Fruit fly (Drosophila melanogaster) whole organism, prepupa: ENCODE data around the gene Pex2.

Source experiments
- Blimp-1 ChIP-seq: fragments of 200-800 bp; sonication (Bioruptor generic); optimal IDR thresholded peaks from 3 replicates; lab custom pipeline; 2017; ENCODE audit warnings: missing biosample characterization, missing genetic modification characterization, mild to moderate bottlenecking, moderate library complexity, missing genetic modification reagents
- CG10631 ChIP-seq: fragments of 200-800 bp; sonication (Bioruptor generic); optimal IDR thresholded peaks from 2 replicates; lab custom pipeline; 2016; ENCODE audit warnings: missing biosample characterization, missing genetic modification characterization
- CG11294 ChIP-seq: fragments of 200-800 bp; sonication (Bioruptor generic); IDR thresholded peaks from 2 replicates; pipeline ENCODE4 v1.3.6; 2022; ENCODE audit warnings: missing biosample characterization, missing genetic modification characterization
- CG11762 ChIP-seq: fragments of 200-800 bp; sonication (Bioruptor generic); optimal IDR thresholded peaks from 3 replicates; lab custom pipeline; 2016; ENCODE audit warnings: missing biosample characterization, missing genetic modification characterization; ENCODE audit not compliant: insufficient read depth
- CG15336 ChIP-seq: fragments of 200-800 bp; sonication (Bioruptor generic); IDR thresholded peaks from 2 replicates; pipeline ENCODE4 v1.3.6; 2022; ENCODE audit warnings: missing biosample characterization, missing genetic modification characterization
- CG1621 ChIP-seq: fragments of 200-800 bp; sonication (Bioruptor generic); optimal IDR thresholded peaks from 3 replicates; lab custom pipeline; 2018; ENCODE audit warnings: missing biosample characterization, mild to moderate bottlenecking, missing genetic modification characterization
- CG16779 ChIP-seq: fragments of 200-800 bp; sonication (Bioruptor generic); optimal IDR thresholded peaks from 3 replicates; lab custom pipeline; 2017; ENCODE audit warnings: missing biosample characterization, mild to moderate bottlenecking, missing genetic modification characterization
- CG31627 ChIP-seq: fragments of 200-800 bp; sonication (Bioruptor generic); optimal IDR thresholded peaks from 3 replicates; lab custom pipeline; 2016; ENCODE audit warnings: missing biosample characterization, missing genetic modification characterization
- CG32006 ChIP-seq: fragments of 200-800 bp; sonication (Bioruptor generic); optimal IDR thresholded peaks from 3 replicates; lab custom pipeline; 2017; ENCODE audit warnings: missing biosample characterization, mild to moderate bottlenecking, missing genetic modification characterization
- CG34406 ChIP-seq: fragments of 200-800 bp; sonication (Bioruptor generic); optimal IDR thresholded peaks from 3 replicates; lab custom pipeline; 2016; ENCODE audit warnings: missing biosample characterization, missing genetic modification characterization
- CG3919 ChIP-seq: fragments of 200-800 bp; sonication (Bioruptor generic); optimal IDR thresholded peaks from 3 replicates; lab custom pipeline; 2016; ENCODE audit warnings: missing biosample characterization, missing genetic modification characterization
- CG4318 ChIP-seq: fragments of 200-800 bp; sonication (Bioruptor generic); optimal IDR thresholded peaks from 3 replicates; lab custom pipeline; 2017; ENCODE audit warnings: missing biosample characterization, mild to moderate bottlenecking, missing genetic modification characterization
- CG6163 ChIP-seq: fragments of 200-800 bp; sonication (Bioruptor generic); IDR thresholded peaks from 3 replicates; pipeline ENCODE4 v1.3.6; 2022; ENCODE audit warnings: missing biosample characterization, missing genetic modification characterization
- CG6276 ChIP-seq: fragments of 200-800 bp; sonication (Bioruptor generic); optimal IDR thresholded peaks from 2 replicates; lab custom pipeline; 2017; ENCODE audit warnings: missing biosample characterization, mild to moderate bottlenecking, missing genetic modification characterization
- CG6854 ChIP-seq: fragments of 200-800 bp; sonication (Bioruptor generic); optimal IDR thresholded peaks from 2 replicates; lab custom pipeline; 2017; ENCODE audit warnings: missing biosample characterization, mild to moderate bottlenecking, missing genetic modification characterization
- CG7368 ChIP-seq: fragments of 200-800 bp; sonication (Bioruptor generic); optimal IDR thresholded peaks from 3 replicates; lab custom pipeline; 2016; ENCODE audit warnings: missing biosample characterization, missing genetic modification characterization
- CG8319 ChIP-seq: fragments of 200-800 bp; sonication (Bioruptor generic); optimal IDR thresholded peaks from 3 replicates; lab custom pipeline; 2016; ENCODE audit warnings: missing biosample characterization, missing genetic modification characterization
- CG8632 ChIP-seq: fragments of 200-800 bp; sonication (Bioruptor generic); optimal IDR thresholded peaks from 3 replicates; lab custom pipeline; 2016; ENCODE audit warnings: missing biosample characterization, missing genetic modification characterization
- CG9139 ChIP-seq: fragments of 200-800 bp; sonication (Bioruptor generic); optimal IDR thresholded peaks from 3 replicates; lab custom pipeline; 2017; ENCODE audit warnings: missing biosample characterization, mild to moderate bottlenecking, missing genetic modification characterization
- Eip93F ChIP-seq: fragments of 200-800 bp; sonication (Bioruptor generic); optimal IDR thresholded peaks from 2 replicates; lab custom pipeline; 2016; ENCODE audit warnings: missing biosample characterization, mild to moderate bottlenecking, missing genetic modification characterization
- Ets21C ChIP-seq: fragments of 200-800 bp; sonication (Bioruptor generic); optimal IDR thresholded peaks from 3 replicates; lab custom pipeline; 2016; ENCODE audit warnings: missing biosample characterization, missing genetic modification characterization
- Ets96B ChIP-seq: fragments of 200-800 bp; optimal IDR thresholded peaks from 2 replicates; lab custom pipeline; 2019; ENCODE audit warnings: missing biosample characterization, mild to moderate bottlenecking, missing genetic modification characterization, moderate library complexity
- Hr38 ChIP-seq: sonication (Bioruptor generic); optimal IDR thresholded peaks from 2 replicates; lab custom pipeline; 2016; ENCODE audit warnings: missing biosample characterization, missing genetic modification characterization
- Hr39 ChIP-seq: fragments of 200-800 bp; sonication (Bioruptor generic); optimal IDR thresholded peaks from 2 replicates; lab custom pipeline; 2016; ENCODE audit warnings: missing biosample characterization, missing genetic modification characterization
- Hr4 ChIP-seq: fragments of 200-800 bp; sonication (Bioruptor generic); optimal IDR thresholded peaks from 3 replicates; lab custom pipeline; 2016; ENCODE audit warnings: missing biosample characterization, missing genetic modification characterization
- Lpt ChIP-seq: fragments of 200-800 bp; sonication (Bioruptor generic); optimal IDR thresholded peaks from 3 replicates; lab custom pipeline; 2016; ENCODE audit warnings: missing biosample characterization, missing genetic modification characterization
- Met ChIP-seq: fragments of 200-800 bp; sonication (Bioruptor generic); optimal IDR thresholded peaks from 3 replicates; lab custom pipeline; 2016; ENCODE audit warnings: missing biosample characterization, missing genetic modification characterization
- OdsH ChIP-seq: fragments of 200-800 bp; sonication (Bioruptor generic); optimal IDR thresholded peaks from 3 replicates; lab custom pipeline; 2016; ENCODE audit warnings: missing biosample characterization, missing genetic modification characterization
- Smox ChIP-seq: fragments of 200-800 bp; sonication (Bioruptor generic); optimal IDR thresholded peaks from 3 replicates; lab custom pipeline; 2016; ENCODE audit warnings: missing biosample characterization, missing genetic modification characterization
- Sox102F ChIP-seq: fragments of 200-800 bp; sonication (Bioruptor generic); optimal IDR thresholded peaks from 2 replicates; lab custom pipeline; 2016; ENCODE audit warnings: missing biosample characterization, mild to moderate bottlenecking, missing genetic modification characterization
- Sox14 ChIP-seq: fragments of 200-800 bp; sonication (Bioruptor generic); optimal IDR thresholded peaks from 3 replicates; lab custom pipeline; 2016; ENCODE audit warnings: missing biosample characterization, missing genetic modification characterization
- Sox15 ChIP-seq: fragments of 200-800 bp; sonication (Bioruptor generic); optimal IDR thresholded peaks from 3 replicates; lab custom pipeline; 2016; ENCODE audit warnings: missing biosample characterization, missing genetic modification characterization
- achi ChIP-seq: fragments of 200-800 bp; sonication (Bioruptor generic); optimal IDR thresholded peaks from 3 replicates; lab custom pipeline; 2016; ENCODE audit warnings: missing biosample characterization, missing genetic modification characterization
- acj6 ChIP-seq: fragments of 200-800 bp; sonication (Bioruptor generic); optimal IDR thresholded peaks from 3 replicates; lab custom pipeline; 2016; ENCODE audit warnings: missing biosample characterization, missing genetic modification characterization
- dac ChIP-seq: fragments of 200-800 bp; sonication (Bioruptor generic); optimal IDR thresholded peaks from 2 replicates; lab custom pipeline; 2017; ENCODE audit warnings: missing biosample characterization, mild to moderate bottlenecking, missing genetic modification characterization
- eg ChIP-seq: fragments of 200-800 bp; sonication (Bioruptor generic); IDR thresholded peaks from 3 replicates; pipeline ENCODE4 v1.3.6; 2022; ENCODE audit warnings: missing biosample characterization, missing genetic modification characterization
- fd59A ChIP-seq: fragments of 200-800 bp; sonication (Bioruptor generic); optimal IDR thresholded peaks from 2 replicates; lab custom pipeline; 2017; ENCODE audit warnings: missing biosample characterization, mild to moderate bottlenecking, missing genetic modification characterization, missing genetic modification reagents
- fd85E ChIP-seq: fragments of 200-800 bp; sonication (Bioruptor generic); optimal IDR thresholded peaks from 3 replicates; lab custom pipeline; 2016; ENCODE audit warnings: missing biosample characterization, missing genetic modification characterization
- fkh ChIP-seq: fragments of 200-800 bp; sonication (Bioruptor generic); optimal IDR thresholded peaks from 3 replicates; lab custom pipeline; 2017; ENCODE audit warnings: missing biosample characterization, mild to moderate bottlenecking, missing genetic modification characterization, moderate library complexity
- lz ChIP-seq: fragments of 200-800 bp; sonication (Bioruptor generic); optimal IDR thresholded peaks from 3 replicates; lab custom pipeline; 2016; ENCODE audit warnings: missing biosample characterization, missing genetic modification characterization
- pdm3 ChIP-seq: fragments of 200-800 bp; sonication (Bioruptor generic); optimal IDR thresholded peaks from 3 replicates; lab custom pipeline; 2016; ENCODE audit warnings: missing biosample characterization, missing genetic modification characterization
- salr ChIP-seq, 2 experiments: fragments of 200-800 bp; sonication (Bioruptor generic); optimal IDR thresholded peaks; 3 replicates each; lab custom pipeline; 2016 to 2018; ENCODE audit warnings: missing biosample characterization in 2 of 2, missing genetic modification characterization in 2 of 2, mild to moderate bottlenecking in 1 of 2
- spab ChIP-seq: fragments of 200-800 bp; sonication (Bioruptor generic); optimal IDR thresholded peaks from 2 replicates; lab custom pipeline; 2017; ENCODE audit warnings: missing biosample characterization, mild to moderate bottlenecking, missing genetic modification characterization, missing genetic modification reagents
- topi ChIP-seq: fragments of 200-800 bp; sonication (Bioruptor generic); optimal IDR thresholded peaks from 3 replicates; lab custom pipeline; 2016; ENCODE audit warnings: missing biosample characterization, missing genetic modification characterization
- vri ChIP-seq: fragments of 200-800 bp; sonication (Bioruptor generic); optimal IDR thresholded peaks from 3 replicates; lab custom pipeline; 2016; ENCODE audit warnings: missing biosample characterization, mild to moderate bottlenecking, missing genetic modification characterization

Gene Pex2

dm6 chr3L:8334338-8334737 lies 4.5 kb upstream of the Pex2 start (continued):
- no peak for TF ChIP-seq vri (GFP tag; lab: Kevin White, UChicago)
- TF ChIP-seq topi (GFP tag; lab: Kevin White, UChicago): no peak

- no peak for TF ChIP-seq CG4318 (GFP tag; lab: Kevin White, UChicago)
- no peak for TF ChIP-seq CG11294 (GFP tag; lab: Robert Waterston, UW)
- no peak for TF ChIP-seq CG6163 (GFP tag; lab: Robert Waterston, UW)
- TF ChIP-seq CG3919: no peak
- TF ChIP-seq Blimp-1 (GFP tag; lab: Kevin White, UChicago): no peak
- peak; percentile 7 for TF ChIP-seq Lpt (GFP tag; lab: Kevin White, UChicago)
- peak; percentile 53 for TF ChIP-seq CG32006
- TF ChIP-seq Hr39 (GFP tag; lab: Kevin White, UChicago): no peak
- no peak for TF ChIP-seq fd59A
- TF ChIP-seq dac (GFP tag; lab: Kevin White, UChicago): no peak
- no peak for TF ChIP-seq spab (GFP tag; lab: Kevin White, UChicago)
- TF ChIP-seq salr (GFP tag; optimal IDR thresholded peaks at IDR 0.05; lab: Kevin White, UChicago): no peak
- no peak for TF ChIP-seq Met
- 0 out of 3 replicates have a peak, but pooled peaks have one; percentile 16 for TF ChIP-seq eg (GFP tag; lab: Robert Waterston, UW)
- no peak for TF ChIP-seq Sox102F
- TF ChIP-seq lz (GFP tag; lab: Kevin White, UChicago): no peak
- no peak for TF ChIP-seq Ets21C (GFP tag; lab: Kevin White, UChicago)
- TF ChIP-seq Sox15: no peak
- TF ChIP-seq, all 60 proteins: peak for 3
Measured at dm6 chr3L:8336372-8336771, 2.5 kb upstream of the Pex2 start, which contains the start of gene Cpr66Cb. Cpr66Cb (plus strand) TSS chr3L:8336672.

DNA sequence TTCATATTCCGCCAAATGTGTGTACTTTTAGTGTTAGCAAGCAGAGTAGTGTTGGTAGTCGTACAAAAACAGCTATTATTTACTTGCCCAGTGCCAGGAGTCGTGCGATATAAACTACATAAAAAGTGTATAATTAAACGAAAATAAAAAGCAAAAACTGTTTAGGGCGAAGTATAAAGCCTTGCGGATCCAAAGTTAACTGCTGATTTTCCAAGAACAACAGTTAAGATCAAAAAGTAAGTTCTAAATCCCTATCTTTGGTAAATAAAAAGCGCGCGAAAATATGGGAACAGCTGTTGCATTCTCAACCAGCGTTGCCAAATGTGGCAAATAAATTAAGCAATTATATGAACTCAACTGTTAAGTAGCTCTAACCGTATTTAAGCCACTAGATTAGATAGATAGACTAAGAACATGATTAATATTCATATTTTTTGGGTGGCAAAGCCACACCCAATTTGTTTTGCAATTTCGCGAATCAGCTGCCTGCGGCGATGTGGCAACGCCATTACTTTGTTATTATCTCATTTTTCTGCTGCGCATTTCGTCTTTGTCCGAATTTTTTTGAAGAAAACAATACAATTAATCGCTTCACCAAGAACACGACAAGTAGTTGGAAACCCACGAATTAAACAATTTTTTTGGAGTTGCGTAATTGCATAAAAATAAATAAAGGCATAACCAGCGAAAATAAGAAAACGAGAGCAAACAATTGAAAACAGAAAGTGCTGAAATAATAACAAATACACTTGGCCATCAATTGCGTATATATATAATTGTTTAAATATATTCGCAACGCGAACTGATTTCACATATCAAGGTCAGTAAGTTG lies 1.6 kb downstream of the Pex2 start, which contains the start of the genes Prim1 and CG7083:
Gene Prim1, plus strand, starts transcription at position 51 of the 832 bp plus-strand sequence.
Gene CG7083, plus strand, starts transcription at position 522 of the 832 bp plus-strand sequence.
- peak; percentile 70 for TF ChIP-seq Hr4 (GFP tag; lab: Kevin White, UChicago)
- TF ChIP-seq fkh (GFP tag; lab: Kevin White, UChicago): peak; percentile 95
- peak; percentile 76 for TF ChIP-seq OdsH
- TF ChIP-seq pdm3 (GFP tag; lab: Kevin White, UChicago): peak; percentile 63
- TF ChIP-seq CG15336 (GFP tag; lab: Robert Waterston, UW): peak; percentile 39; the same call in 1 of the 2 replicates
- TF ChIP-seq CG16779 (tag; lab: Kevin White, UChicago): no peak
- TF ChIP-seq CG9139: no peak
- TF ChIP-seq Hr38 (GFP tag; lab: Kevin White, UChicago): no peak
- peak; percentile 60 for TF ChIP-seq CG11762 (GFP tag; lab: Kevin White, UChicago)
- TF ChIP-seq dac (GFP tag; lab: Kevin White, UChicago): no peak
- TF ChIP-seq CG34406 (GFP tag; lab: Kevin White, UChicago): peak; percentile 47
- peak; percentile 65 for TF ChIP-seq acj6 (GFP tag; lab: Kevin White, UChicago)
- TF ChIP-seq Sox102F: peak; percentile 69
- TF ChIP-seq Lpt (GFP tag; lab: Kevin White, UChicago): no peak
- no peak for TF ChIP-seq CG6276 (GFP tag; lab: Kevin White, UChicago)
- TF ChIP-seq Smox (GFP tag; lab: Kevin White, UChicago): peak; percentile 49
- TF ChIP-seq CG11294 (GFP tag; lab: Robert Waterston, UW): no peak
- TF ChIP-seq achi: peak; percentile 57
- TF ChIP-seq lz (GFP tag; lab: Kevin White, UChicago): peak; percentile 74
- TF ChIP-seq Met: no peak
- TF ChIP-seq CG31627 (GFP tag; lab: Kevin White, UChicago): peak; percentile 74
- TF ChIP-seq CG8632 (GFP tag; lab: Kevin White, UChicago): peak; percentile 9
- TF ChIP-seq CG8319 (GFP tag; lab: Kevin White, UChicago): peak; percentile 51
- peak; percentile 68 for TF ChIP-seq CG10631
- peak; percentile 62 for TF ChIP-seq CG7368 (GFP tag; lab: Kevin White, UChicago)
- TF ChIP-seq salr (GFP tag; optimal IDR thresholded peaks at IDR 0.05; lab: Kevin White, UChicago): no peak
- peak; percentile 67 for TF ChIP-seq topi (GFP tag; lab: Kevin White, UChicago)
- peak; percentile 73 for TF ChIP-seq Hr39 (GFP tag; lab: Kevin White, UChicago)
- peak; percentile 7 for TF ChIP-seq CG1621 (tag; lab: Kevin White, UChicago)
- TF ChIP-seq Blimp-1 (GFP tag; lab: Kevin White, UChicago): peak; percentile 1
- peak; percentile 5 for TF ChIP-seq CG6854 (GFP tag; lab: Kevin White, UChicago)
- no peak for TF ChIP-seq fd85E (GFP tag; lab: Kevin White, UChicago)
- peak; percentile 41 for TF ChIP-seq Ets96B
- peak; percentile 95 for TF ChIP-seq Sox14 (GFP tag; lab: Kevin White, UChicago)
- TF ChIP-seq CG3919: peak; percentile 63
- TF ChIP-seq Eip93F (GFP tag; lab: Kevin White, UChicago): peak; percentile 18
